Worm (Caenorhabditis elegans) whole organism, L4/young adult: ENCODE measurements around the gene sms-1.
A peak's percentile ranks its signal among the peaks of the same experiment; 100 is the strongest.

Experiments used
- W03F9.2 ChIP-seq: fragments of 150-350 bp; optimal IDR thresholded peaks from 2 replicates; lab custom pipeline; 2014; ENCODE audit warnings: missing biosample characterization, missing genetic modification characterization
- dao-5 ChIP-seq: sonication (generic microtip); optimal IDR thresholded peaks from 2 replicates; lab custom pipeline; 2016; ENCODE audit warnings: missing genotype, missing genetic modification characterization, moderate library complexity, missing compliant biosample characterization
- him-1 ChIP-seq: sonication (generic microtip); optimal IDR thresholded peaks from 2 replicates; lab custom pipeline; 2016; ENCODE audit warnings: missing genotype, missing genetic modification reagents, missing genetic modification characterization, missing compliant biosample characterization

Gene sms-1

ce11 chrIV:11465125-11465524, 32.8 kb downstream of the sms-1 start, which contains the start of gene C10C6.3:
Gene C10C6.3, minus strand, starts transcription at chrIV:11465225.
- TF ChIP-seq dao-5 (tag; lab: Kevin White, UChicago) (no peak), him-1 (tag; lab: Kevin White, UChicago) (no peak), W03F9.2 (tag; lab: Kevin White, UChicago) (no peak)

- TF ChIP-seq dao-5 (tag; lab: Kevin White, UChicago) (no peak), him-1 (tag; lab: Kevin White, UChicago) (no peak), W03F9.2 (tag; lab: Kevin White, UChicago) (no peak)
Measured at ce11 chrIV:11461335-11461734, 36.6 kb downstream of the sms-1 start.

- TF ChIP-seq him-1 (tag; lab: Kevin White, UChicago) (no peak), dao-5 (tag; lab: Kevin White, UChicago) (no peak), W03F9.2 (tag; lab: Kevin White, UChicago) (no peak)
Measured at ce11 chrIV:11459684-11460083, 38.3 kb downstream of the sms-1 start, which contains the start of gene npr-3. Gene npr-3, plus strand, starts transcription at chrIV:11459984.

- TF ChIP-seq W03F9.2 (tag; lab: Kevin White, UChicago) (no peak), dao-5 (tag; lab: Kevin White, UChicago) (no peak), him-1 (tag; lab: Kevin White, UChicago) (no peak)
Measured at ce11 chrIV:11458700-11459263, 39.2 kb downstream of the sms-1 start.

ce11 chrIV:11455824-11456223, 42.1 kb downstream of the sms-1 start:
- TF ChIP-seq W03F9.2 (tag; lab: Kevin White, UChicago): no peak
- no peak for TF ChIP-seq dao-5 (tag; lab: Kevin White, UChicago)
- TF ChIP-seq him-1 (tag; lab: Kevin White, UChicago): no peak

- TF ChIP-seq W03F9.2 (tag; lab: Kevin White, UChicago) (no peak), dao-5 (tag; lab: Kevin White, UChicago) (no peak), him-1 (tag; lab: Kevin White, UChicago) (no peak)
Measured at ce11 chrIV:11452928-11453327, 45.0 kb downstream of the sms-1 start.

ce11 chrIV:11438255-11438654, 59.7 kb downstream of the sms-1 start:
- TF ChIP-seq dao-5 (tag; lab: Kevin White, UChicago) (no peak), him-1 (tag; lab: Kevin White, UChicago) (no peak), W03F9.2 (tag; lab: Kevin White, UChicago) (no peak)

- TF ChIP-seq W03F9.2 (tag; lab: Kevin White, UChicago) (no peak), him-1 (tag; lab: Kevin White, UChicago) (no peak), dao-5 (tag; lab: Kevin White, UChicago) (no peak)
Measured at ce11 chrIV:11435761-11436160, 62.2 kb downstream of the sms-1 start.

- TF ChIP-seq W03F9.2 (tag; lab: Kevin White, UChicago) (no peak), him-1 (tag; lab: Kevin White, UChicago) (no peak), dao-5 (tag; lab: Kevin White, UChicago) (no peak)
Measured at ce11 chrIV:11434575-11434974, 63.4 kb downstream of the sms-1 start.

- TF ChIP-seq him-1 (tag; lab: Kevin White, UChicago) (peak; percentile 26), W03F9.2 (tag; lab: Kevin White, UChicago) (peak; percentile 46), dao-5 (tag; lab: Kevin White, UChicago) (no peak)
Measured at ce11 chrIV:11433709-11434108, 64.3 kb downstream of the sms-1 start.
